Fruit fly (Drosophila melanogaster) whole organism, embryonic: ENCODE data around the gene Oseg1.
A peak's percentile ranks its signal among the peaks of the same experiment; 100 is the strongest.

Experiments used
- Abd-B ChIP-seq: fragments of 200-800 bp; sonication (Bioruptor generic); optimal IDR thresholded peaks from 2 replicates; lab custom pipeline; 2018; ENCODE audit warnings: missing biosample characterization, mild to moderate bottlenecking, missing genetic modification characterization, moderate library complexity
- Aef1 ChIP-seq: fragments of 200-800 bp; sonication (Bioruptor generic); IDR thresholded peaks from 3 replicates; pipeline ENCODE4 v1.3.6; 2022; ENCODE audit warnings: missing biosample characterization, missing genetic modification characterization
- Asciz ChIP-seq: fragments of 200-800 bp; sonication (Bioruptor generic); optimal IDR thresholded peaks from 2 replicates; lab custom pipeline; 2017; ENCODE audit warnings: missing biosample characterization, mild to moderate bottlenecking, missing genetic modification characterization, missing genetic modification reagents
- CG10543 ChIP-seq: fragments of 200-800 bp; sonication (Bioruptor generic); optimal IDR thresholded peaks from 3 replicates; lab custom pipeline; 2017; ENCODE audit warnings: missing biosample characterization, mild to moderate bottlenecking, missing genetic modification characterization, moderate library complexity
- CG10654 ChIP-seq: fragments of 200-800 bp; sonication (Bioruptor generic); optimal IDR thresholded peaks from 2 replicates; lab custom pipeline; 2016; ENCODE audit warnings: missing biosample characterization, missing genetic modification characterization
- CG11696 ChIP-seq: fragments of 200-800 bp; sonication (Bioruptor generic); IDR thresholded peaks from 2 replicates; pipeline ENCODE4 v1.3.6; 2022; ENCODE audit warnings: missing biosample characterization, missing genetic modification characterization
- CG12155 ChIP-seq: fragments of 200-800 bp; sonication (Bioruptor generic); optimal IDR thresholded peaks from 3 replicates; lab custom pipeline; 2016; ENCODE audit warnings: missing biosample characterization, missing genetic modification characterization
- CG12391 ChIP-seq: fragments of 200-800 bp; sonication (Bioruptor generic); optimal IDR thresholded peaks from 3 replicates; lab custom pipeline; 2018; ENCODE audit warnings: missing biosample characterization, mild to moderate bottlenecking, missing genetic modification characterization, moderate library complexity
- CG12769 ChIP-seq: fragments of 200-800 bp; sonication (Bioruptor generic); optimal IDR thresholded peaks from 2 replicates; lab custom pipeline; 2019; ENCODE audit warnings: missing biosample characterization, mild to moderate bottlenecking, missing genetic modification characterization, moderate library complexity
- CG14441 ChIP-seq: fragments of 200-800 bp; sonication (Bioruptor generic); IDR thresholded peaks from 2 replicates; pipeline ENCODE4 v1.3.6; 2022; ENCODE audit warnings: missing biosample characterization, missing genetic modification characterization
- CG2712 ChIP-seq: fragments of 200-800 bp; optimal IDR thresholded peaks from 3 replicates; lab custom pipeline; 2019; ENCODE audit warnings: missing biosample characterization, mild to moderate bottlenecking, missing genetic modification characterization, moderate library complexity
- CG30431 ChIP-seq: fragments of 200-800 bp; sonication (Bioruptor generic); optimal IDR thresholded peaks from 2 replicates; lab custom pipeline; 2017; ENCODE audit warnings: missing biosample characterization, missing genetic modification characterization
- CG3065 ChIP-seq: fragments of 200-800 bp; sonication (Bioruptor generic); optimal IDR thresholded peaks from 2 replicates; lab custom pipeline; 2016; ENCODE audit warnings: missing biosample characterization, missing genetic modification characterization
- CG31441 ChIP-seq: fragments of 200-800 bp; sonication (Bioruptor generic); IDR thresholded peaks from 2 replicates; pipeline ENCODE4 v1.3.6; 2022; ENCODE audit warnings: missing biosample characterization, missing genetic modification characterization
- CG34224 ChIP-seq: fragments of 200-800 bp; sonication (Bioruptor generic); IDR thresholded peaks from 3 replicates; pipeline ENCODE4 v1.3.6; 2022; ENCODE audit warnings: missing biosample characterization, missing genetic modification characterization; ENCODE audit not compliant: partially characterized antibody
- CG34422 ChIP-seq: fragments of 200-800 bp; sonication (Bioruptor generic); IDR thresholded peaks from 3 replicates; pipeline ENCODE4 v1.3.6; 2022; ENCODE audit warnings: missing biosample characterization, missing genetic modification characterization
- CG3726 ChIP-seq: fragments of 200-800 bp; sonication (Bioruptor generic); IDR thresholded peaks from 3 replicates; pipeline ENCODE4, ENCODE4 v1.3.6; 2022; ENCODE audit warnings: missing biosample characterization, missing genetic modification characterization
- CG4424 ChIP-seq: fragments of 200-800 bp; sonication (Bioruptor generic); optimal IDR thresholded peaks from 3 replicates; lab custom pipeline; 2016; ENCODE audit warnings: missing biosample characterization, missing genetic modification characterization
- CG7839 ChIP-seq: fragments of 200-800 bp; sonication (Bioruptor generic); optimal IDR thresholded peaks from 3 replicates; lab custom pipeline; 2018; ENCODE audit warnings: missing biosample characterization, mild to moderate bottlenecking, missing genetic modification characterization, moderate library complexity
- CG7963 ChIP-seq: fragments of 200-800 bp; sonication (Bioruptor generic); IDR thresholded peaks from 3 replicates; pipeline ENCODE4 v1.3.6; 2022; ENCODE audit warnings: missing biosample characterization, missing genetic modification characterization; ENCODE audit not compliant: partially characterized antibody
- CG8290 ChIP-seq, 3 experiments: fragments of 200-800 bp; sonication (Bioruptor generic); optimal IDR thresholded peaks; 2 replicates each; lab custom pipeline; 2016 to 2019; ENCODE audit warnings: missing biosample characterization in 3 of 3, missing genetic modification characterization in 3 of 3, mild to moderate bottlenecking in 2 of 3, moderate library complexity in 1 of 3
- CG8765 ChIP-seq: fragments of 200-800 bp; sonication (Bioruptor generic); IDR thresholded peaks from 2 replicates; pipeline ENCODE4 v1.3.6; 2022; ENCODE audit warnings: missing biosample characterization, missing genetic modification characterization
- CHES-1-like ChIP-seq: fragments of 200-800 bp; sonication (Bioruptor generic); optimal IDR thresholded peaks from 2 replicates; lab custom pipeline; 2016; ENCODE audit warnings: missing biosample characterization, missing genetic modification characterization
- CoRest ChIP-seq: fragments of 200-800 bp; sonication (Bioruptor generic); optimal IDR thresholded peaks from 3 replicates; lab custom pipeline; 2018; ENCODE audit warnings: missing biosample characterization, mild to moderate bottlenecking, missing genetic modification characterization, moderate library complexity
- GATAe ChIP-seq: fragments of 200-800 bp; sonication (Bioruptor generic); conservative IDR thresholded peaks from 2 replicates; pipeline ENCODE4 v1.3.6; 2022; ENCODE audit warnings: missing biosample characterization, missing genetic modification characterization
- Hr39 ChIP-seq: fragments of >200 bp; optimal IDR thresholded peaks from 2 replicates; lab custom pipeline; 2017
- Meics ChIP-seq: fragments of 200-800 bp; sonication (Bioruptor generic); optimal IDR thresholded peaks from 2 replicates; lab custom pipeline; 2017; ENCODE audit warnings: missing biosample characterization, mild to moderate bottlenecking, missing genetic modification characterization
- Oaz ChIP-seq: fragments of 200-800 bp; sonication (Bioruptor generic); IDR thresholded peaks from 2 replicates; pipeline ENCODE4 v1.3.6; 2022; ENCODE audit warnings: missing biosample characterization, missing genetic modification characterization
- Ptx1 ChIP-seq: fragments of 200-800 bp; sonication (Bioruptor generic); IDR thresholded peaks from 2 replicates; pipeline ENCODE4 v1.3.6; 2022; ENCODE audit warnings: missing biosample characterization, missing genetic modification characterization
- Rx ChIP-seq: fragments of 200-800 bp; sonication (Bioruptor generic); IDR thresholded peaks from 2 replicates; pipeline ENCODE4 v1.3.6; 2022; ENCODE audit warnings: missing biosample characterization, missing genetic modification characterization
- cas ChIP-seq: fragments of 200-800 bp; sonication (Bioruptor generic); IDR thresholded peaks from 2 replicates; pipeline ENCODE4 v1.3.6; 2022; ENCODE audit warnings: missing biosample characterization, missing genetic modification characterization
- chinmo ChIP-seq: fragments of 200-800 bp; sonication (Bioruptor generic); IDR thresholded peaks from 4 replicates; pipeline ENCODE4 v1.3.6; 2022; ENCODE audit warnings: missing biosample characterization, missing genetic modification characterization; ENCODE audit not compliant: partially characterized antibody
- chn ChIP-seq: fragments of 200-800 bp; sonication (Bioruptor generic); optimal IDR thresholded peaks from 2 replicates; lab custom pipeline; 2016; ENCODE audit warnings: missing biosample characterization, missing genetic modification characterization
- corto ChIP-seq: fragments of 200-800 bp; sonication (Bioruptor generic); optimal IDR thresholded peaks from 2 replicates; lab custom pipeline; 2016; ENCODE audit warnings: missing biosample characterization, mild to moderate bottlenecking, missing genetic modification characterization, moderate library complexity
- ems ChIP-seq: fragments of 200-800 bp; sonication (Bioruptor generic); optimal IDR thresholded peaks from 3 replicates; lab custom pipeline; 2016; ENCODE audit warnings: missing biosample characterization, missing genetic modification characterization
- en ChIP-seq: fragments of 200-800 bp; sonication (Bioruptor generic); optimal IDR thresholded peaks from 2 replicates; lab custom pipeline; 2016; ENCODE audit warnings: missing biosample characterization, missing genetic modification characterization
- kah ChIP-seq: fragments of 200-800 bp; sonication (Bioruptor generic); optimal IDR thresholded peaks from 2 replicates; lab custom pipeline; 2018; ENCODE audit warnings: missing biosample characterization, mild to moderate bottlenecking, missing genetic modification characterization
- lov ChIP-seq, 2 experiments: fragments of 200-800 bp in 1 of 2; fragments of >200 bp in 1 of 2; sonication (Bioruptor generic) in 1 of 2; IDR thresholded peaks in 1 of 2; optimal IDR thresholded peaks in 1 of 2; 2 replicates in 1 of 2; 3 replicates in 1 of 2; pipeline versions ENCODE4 v1.3.6 to Lab custom; 2017 to 2022; ENCODE audit warnings: missing biosample characterization in 1 of 2, missing genetic modification characterization in 1 of 2
- maf-S ChIP-seq: fragments of 200-800 bp; sonication (Bioruptor generic); optimal IDR thresholded peaks from 2 replicates; lab custom pipeline; 2016; ENCODE audit warnings: missing biosample characterization, missing genetic modification characterization
- pita ChIP-seq: fragments of 200-800 bp; sonication (Bioruptor generic); optimal IDR thresholded peaks from 2 replicates; lab custom pipeline; 2017; ENCODE audit warnings: missing biosample characterization, mild to moderate bottlenecking, missing genetic modification characterization
- seq ChIP-seq: fragments of 200-800 bp; sonication (Bioruptor generic); IDR thresholded peaks from 2 replicates; pipeline ENCODE4 v1.3.6; 2022; ENCODE audit warnings: missing biosample characterization, missing genetic modification characterization
- slbo ChIP-seq: fragments of 200-800 bp; sonication (Bioruptor generic); IDR thresholded peaks from 2 replicates; pipeline ENCODE4 v1.3.6; 2022; ENCODE audit warnings: missing biosample characterization, missing genetic modification characterization
- so ChIP-seq: fragments of 200-800 bp; sonication (Bioruptor generic); IDR thresholded peaks from 3 replicates; pipeline ENCODE4 v1.3.6; 2022; ENCODE audit warnings: missing biosample characterization, missing genetic modification characterization
- ssp ChIP-seq: fragments of 200-800 bp; sonication (Bioruptor generic); IDR thresholded peaks from 2 replicates; pipeline ENCODE4 v1.3.6; 2022; ENCODE audit warnings: missing biosample characterization, missing genetic modification characterization
- trh ChIP-seq: fragments of 200-800 bp; sonication (Bioruptor generic); optimal IDR thresholded peaks from 2 replicates; lab custom pipeline; 2016; ENCODE audit warnings: missing biosample characterization, missing genetic modification characterization
- vvl ChIP-seq: fragments of 200-800 bp; sonication (Bioruptor generic); IDR thresholded peaks from 2 replicates; pipeline ENCODE4 v1.3.6; 2022; ENCODE audit warnings: missing biosample characterization, missing genetic modification characterization
- wdn ChIP-seq: fragments of 200-800 bp; sonication (Bioruptor generic); IDR thresholded peaks from 2 replicates; pipeline ENCODE4 v1.3.6; 2022; ENCODE audit warnings: missing biosample characterization, missing genetic modification characterization
- zen2 ChIP-seq: fragments of 200-800 bp; sonication (Bioruptor generic); IDR thresholded peaks from 3 replicates; pipeline ENCODE4 v1.3.6; 2022; ENCODE audit warnings: missing biosample characterization, missing genetic modification characterization; ENCODE audit not compliant: partially characterized antibody

Gene Oseg1

DNA sequence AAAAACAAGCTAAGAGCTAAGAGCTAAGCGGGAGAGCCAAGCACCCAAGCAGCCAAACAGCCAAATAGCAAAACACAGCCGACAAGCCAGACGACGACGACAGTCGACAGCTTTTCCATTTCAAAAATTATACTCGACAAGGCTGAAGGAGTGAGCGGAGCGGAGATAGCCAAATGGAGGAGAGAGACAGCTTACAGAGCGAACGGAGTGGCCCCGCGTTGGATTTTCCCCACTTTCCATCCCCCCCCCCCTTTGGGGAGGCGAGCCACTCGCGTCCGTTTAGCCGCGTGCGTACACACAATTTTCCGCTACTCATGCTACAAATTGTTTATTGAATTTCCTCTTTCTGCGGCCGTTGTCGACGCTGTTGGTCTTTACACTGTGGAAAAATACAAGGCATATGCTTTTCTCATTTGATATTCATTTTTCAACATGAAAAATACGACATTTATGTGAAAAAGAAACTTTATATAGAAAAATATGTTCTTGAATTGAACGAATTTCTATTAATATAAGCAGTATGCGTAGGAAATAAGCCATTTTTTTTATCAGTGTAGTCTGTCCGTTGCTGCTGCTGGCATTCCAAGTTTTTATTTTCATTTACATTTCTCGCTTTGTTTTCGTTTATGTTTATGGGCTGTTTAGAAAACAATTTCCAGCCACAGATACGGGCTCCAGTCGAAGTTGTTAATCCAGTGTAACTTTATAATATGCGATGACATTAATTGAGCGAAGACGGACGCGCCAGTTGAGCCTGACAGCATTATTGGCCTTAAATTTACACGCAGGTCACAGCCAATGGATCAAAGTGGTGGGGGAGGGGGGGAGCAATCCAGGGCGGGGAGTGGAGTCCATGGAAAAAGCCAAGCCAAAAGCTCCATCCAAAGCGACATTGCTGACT is 45.5 kb upstream of the Oseg1 start (continued):
- TF ChIP-seq CG10543 = peak; percentile 95
- TF ChIP-seq CG8290 (GFP tag; optimal IDR thresholded peaks at IDR 0.05; lab: Kevin White, UChicago) = peak; percentile 97
- peak; percentile 81 to 87 for TF ChIP-seq CG8290 (tag; optimal IDR thresholded peaks at IDR 0.05; lab: Kevin White, UChicago)
- TF ChIP-seq ssp (GFP tag; lab: Robert Waterston, UW) = peak; percentile 92
- TF ChIP-seq Asciz (GFP tag; lab: Kevin White, UChicago) = peak; percentile 99
- peak; percentile 98 for TF ChIP-seq CG3726 (GFP tag; lab: Robert Waterston, UW)
- TF ChIP-seq Meics (GFP tag; lab: Kevin White, UChicago) = peak; percentile 97
- peak; percentile 98 for TF ChIP-seq slbo
- peak; percentile 98 for TF ChIP-seq seq
- peak; percentile 98 for TF ChIP-seq ems (GFP tag; lab: Kevin White, UChicago)
- TF ChIP-seq CoRest (tag; lab: Kevin White, UChicago) = peak; percentile 99
- no peak for TF ChIP-seq pita (GFP tag; lab: Kevin White, UChicago)
- TF ChIP-seq CHES-1-like (GFP tag; lab: Kevin White, UChicago) = peak; percentile 96
- peak; percentile 86 for TF ChIP-seq GATAe (GFP tag; lab: Robert Waterston, UW)
- peak; percentile 88 for TF ChIP-seq cas (GFP tag; lab: Robert Waterston, UW)
- TF ChIP-seq lov (optimal IDR thresholded peaks at IDR 0.05; lab: Kevin White, UChicago) = no peak
- peak; percentile 98 for TF ChIP-seq lov (GFP tag; IDR thresholded peaks at IDR 0.05; lab: Robert Waterston, UW)
- peak; percentile 98 for TF ChIP-seq so
- peak; percentile 99 for TF ChIP-seq vvl (GFP tag; lab: Robert Waterston, UW)
- peak; percentile 52; the same call in 2 of the 3 replicates for TF ChIP-seq CG34224 (GFP tag; lab: Robert Waterston, UW)
- peak; percentile 95 for TF ChIP-seq Abd-B (GFP tag; lab: Kevin White, UChicago)
- TF ChIP-seq CG34422 (GFP tag; lab: Robert Waterston, UW) = peak; percentile 98
- TF ChIP-seq kah (GFP tag; lab: Kevin White, UChicago) = peak; percentile 96
- TF ChIP-seq chn = peak; percentile 97
- no peak for TF ChIP-seq Hr39 (lab: Kevin White, UChicago)
- TF ChIP-seq en (GFP tag; lab: Kevin White, UChicago) = peak; percentile 97
- peak; percentile 95 for TF ChIP-seq CG12769 (tag; lab: Kevin White, UChicago)
- TF ChIP-seq CG14441 = peak; percentile 97
- TF ChIP-seq CG10654 (GFP tag; lab: Kevin White, UChicago) = peak; percentile 98
- peak; percentile 95 for TF ChIP-seq wdn (GFP tag; lab: Robert Waterston, UW)
- TF ChIP-seq maf-S (GFP tag; lab: Kevin White, UChicago) = peak; percentile 96
- TF ChIP-seq corto (GFP tag; lab: Kevin White, UChicago) = peak; percentile 35
- TF ChIP-seq CG2712 (tag; lab: Kevin White, UChicago) = peak; percentile 99
- peak; percentile 98 for TF ChIP-seq trh (GFP tag; lab: Kevin White, UChicago)
- TF ChIP-seq CG30431 (GFP tag; lab: Kevin White, UChicago) = peak; percentile 97
- TF ChIP-seq CG12391 (tag; lab: Kevin White, UChicago) = peak; percentile 99
- TF ChIP-seq CG7839 = peak; percentile 99
- peak; percentile 90 for TF ChIP-seq CG8765 (GFP tag; lab: Robert Waterston, UW)
- TF ChIP-seq chinmo = 0 out of 4 replicates have a peak, but pooled peaks have one; percentile 59
- no peak for TF ChIP-seq zen2 (GFP tag; lab: Robert Waterston, UW)
- peak; percentile 97 for TF ChIP-seq CG3065 (GFP tag; lab: Kevin White, UChicago)
- no peak for TF ChIP-seq CG7963 (GFP tag; lab: Robert Waterston, UW)
- peak; percentile 99 for TF ChIP-seq CG4424 (GFP tag; lab: Kevin White, UChicago)
- TF ChIP-seq Ptx1 = peak; percentile 98
- peak; percentile 95 for TF ChIP-seq Aef1
- TF ChIP-seq CG11696 (GFP tag; lab: Robert Waterston, UW) = peak; percentile 91
- peak; percentile 91 for TF ChIP-seq Rx
- TF ChIP-seq Oaz = peak; percentile 95
- TF ChIP-seq CG12155 (GFP tag; lab: Kevin White, UChicago) = peak; percentile 97
- TF ChIP-seq CG31441 (GFP tag; lab: Robert Waterston, UW) = peak; percentile 99
